Worm (Caenorhabditis elegans) whole organism, L1 larva: ENCODE measurements around the gene R09E10.13.

Experiments used
- C04F5.9 ChIP-seq: sonication (generic microtip); optimal IDR thresholded peaks from 2 replicates; lab custom pipeline; 2016; ENCODE audit warnings: missing genetic modification characterization, missing compliant biosample characterization
- C34B4.2 ChIP-seq: sonication (generic microtip); optimal IDR thresholded peaks from 2 replicates; lab custom pipeline; 2017; ENCODE audit warnings: mild to moderate bottlenecking, missing genetic modification characterization, missing compliant biosample characterization
- F16B12.6 ChIP-seq: fragments of 150-350 bp; optimal IDR thresholded peaks from 2 replicates; lab custom pipeline; 2014; ENCODE audit warnings: missing biosample characterization, missing genetic modification characterization
- Y116A8C.19 ChIP-seq: sonication (generic microtip); optimal IDR thresholded peaks from 2 replicates; lab custom pipeline; 2016; ENCODE audit warnings: missing compliant biosample characterization, missing genetic modification characterization, borderline replicate concordance
- alr-1 ChIP-seq: fragments of 200-800 bp; sonication (Bioruptor generic); optimal IDR thresholded peaks from 2 replicates; lab custom pipeline; 2018; ENCODE audit warnings: borderline replicate concordance, mild to moderate bottlenecking, missing genetic modification characterization, missing compliant biosample characterization
- aly-2 ChIP-seq: fragments of 150-350 bp; optimal IDR thresholded peaks from 2 replicates; lab custom pipeline; 2014; ENCODE audit warnings: missing biosample characterization, missing genetic modification characterization
- blmp-1 ChIP-seq: fragments of 150-350 bp; optimal IDR thresholded peaks from 2 replicates; lab custom pipeline; 2014; ENCODE audit warnings: missing biosample characterization, missing genetic modification characterization
- ceh-8 ChIP-seq: fragments of 200-800 bp; sonication (Bioruptor generic); optimal IDR thresholded peaks from 2 replicates; lab custom pipeline; 2018; ENCODE audit warnings: mild to moderate bottlenecking, missing genetic modification characterization, moderate library complexity, missing compliant biosample characterization
- ceh-90 ChIP-seq: sonication (generic microtip); optimal IDR thresholded peaks from 2 replicates; lab custom pipeline; 2016; ENCODE audit warnings: missing genetic modification characterization, missing compliant biosample characterization
- ces-1 ChIP-seq: fragments of 150-350 bp; optimal IDR thresholded peaks from 2 replicates; lab custom pipeline; 2014; ENCODE audit warnings: missing biosample characterization, missing genetic modification reagents, missing genetic modification characterization
- dpl-1 ChIP-seq, 3 experiments: fragments of 150-350 bp in 2 of 3; sonication (generic microtip) in 1 of 3; optimal IDR thresholded peaks; 2 replicates each; lab custom pipeline; 2014 to 2017; ENCODE audit warnings: missing biosample characterization in 3 of 3, missing genetic modification characterization in 3 of 3, missing genetic modification reagents in 3 of 3
- efl-1 ChIP-seq, 4 experiments: fragments of 150-350 bp; optimal IDR thresholded peaks in 3 of 4; peaks in 1 of 4; 1 replicate in 1 of 4; 2 replicates in 3 of 4; lab custom pipeline; 2014; ENCODE audit warnings: missing biosample characterization in 2 of 4, missing genetic modification characterization in 2 of 4, missing genetic modification reagents in 2 of 4
- efl-3 ChIP-seq: fragments of 200-800 bp; sonication (Bioruptor generic); optimal IDR thresholded peaks from 2 replicates; lab custom pipeline; 2018; ENCODE audit warnings: mild to moderate bottlenecking, missing genetic modification characterization, missing compliant biosample characterization
- egl-13 ChIP-seq: sonication (generic microtip); optimal IDR thresholded peaks from 2 replicates; lab custom pipeline; 2016; ENCODE audit warnings: missing genotype, missing genetic modification reagents, missing genetic modification characterization, missing compliant biosample characterization
- egl-27 ChIP-seq, 2 experiments: fragments of 150-350 bp in 1 of 2; sonication (generic microtip); optimal IDR thresholded peaks; 3 replicates each; lab custom pipeline; 2017 to 2018; ENCODE audit warnings: missing biosample characterization in 2 of 2, missing genetic modification characterization in 2 of 2, missing genetic modification reagents in 2 of 2
- elt-2 ChIP-seq: sonication (generic microtip); optimal IDR thresholded peaks from 2 replicates; lab custom pipeline; 2016; ENCODE audit warnings: missing genetic modification characterization, mild to moderate bottlenecking, inconsistent platforms, missing compliant biosample characterization, missing genetic modification reagents
- elt-3 ChIP-seq, 6 experiments: fragments of 150-350 bp in 1 of 6; sonication (generic microtip); optimal IDR thresholded peaks; 2 replicates each; lab custom pipeline; 2017 to 2018; ENCODE audit warnings: missing biosample characterization in 6 of 6, missing genetic modification characterization in 6 of 6, inconsistent platforms in 1 of 6
- fkh-8 ChIP-seq: sonication (generic microtip); optimal IDR thresholded peaks from 2 replicates; lab custom pipeline; 2016; ENCODE audit warnings: mild to moderate bottlenecking, missing genetic modification characterization, missing compliant biosample characterization
- grh-1 ChIP-seq: fragments of 200-800 bp; sonication (Bioruptor generic); IDR thresholded peaks from 2 replicates; pipeline ENCODE4 v1.3.6; 2022; ENCODE audit warnings: missing genetic modification reagents, missing genetic modification characterization, missing compliant biosample characterization
- hlh-17 ChIP-seq: fragments of 200-800 bp; sonication (Bioruptor generic); optimal IDR thresholded peaks from 2 replicates; lab custom pipeline; 2018; ENCODE audit warnings: missing genetic modification characterization, mild to moderate bottlenecking, missing compliant biosample characterization, moderate library complexity, borderline replicate concordance
- hlh-4 ChIP-seq: sonication (generic microtip); optimal IDR thresholded peaks from 2 replicates; lab custom pipeline; 2016; ENCODE audit warnings: mild to moderate bottlenecking, missing genetic modification characterization, missing compliant biosample characterization
- hpl-2 ChIP-seq: fragments of 150-350 bp; optimal IDR thresholded peaks from 2 replicates; lab custom pipeline; 2014; ENCODE audit warnings: missing biosample characterization, missing genetic modification reagents, missing genetic modification characterization
- irx-1 ChIP-seq: sonication (generic microtip); optimal IDR thresholded peaks from 2 replicates; lab custom pipeline; 2016; ENCODE audit warnings: missing genetic modification characterization, missing compliant biosample characterization
- isw-1 ChIP-seq: fragments of 200-800 bp; sonication (Bioruptor generic); IDR thresholded peaks from 2 replicates; pipeline ENCODE4 v1.3.6; 2022; ENCODE audit warnings: missing genetic modification characterization, missing compliant biosample characterization
- jun-1 ChIP-seq: fragments of 150-350 bp; optimal IDR thresholded peaks from 2 replicates; lab custom pipeline; 2014; ENCODE audit warnings: missing biosample characterization, missing genetic modification reagents, missing genetic modification characterization
- lin-13 ChIP-seq: fragments of 150-350 bp; optimal IDR thresholded peaks from 2 replicates; lab custom pipeline; 2014; ENCODE audit warnings: missing biosample characterization, missing genetic modification reagents, missing genetic modification characterization
- lin-14 ChIP-seq: fragments of 200-800 bp; sonication (Bioruptor generic); optimal IDR thresholded peaks from 2 replicates; lab custom pipeline; 2018; ENCODE audit warnings: mild to moderate bottlenecking, missing genetic modification characterization, moderate library complexity, missing compliant biosample characterization
- lin-15B ChIP-seq: fragments of 150-350 bp; sonication (generic microtip); optimal IDR thresholded peaks from 3 replicates; lab custom pipeline; 2014; ENCODE audit warnings: missing biosample characterization, missing genetic modification characterization
- lir-3 ChIP-seq: sonication (generic microtip); optimal IDR thresholded peaks from 2 replicates; lab custom pipeline; 2016; ENCODE audit warnings: mild to moderate bottlenecking, missing genetic modification characterization, moderate library complexity, missing compliant biosample characterization; ENCODE audit not compliant: poor library complexity
- mab-9 ChIP-seq: fragments of 200-800 bp; sonication (Bioruptor generic); IDR thresholded peaks from 2 replicates; pipeline ENCODE4 v1.3.6; 2022; ENCODE audit warnings: missing genetic modification reagents, missing genetic modification characterization, missing compliant biosample characterization
- mdl-1 ChIP-seq, 2 experiments: fragments of 150-350 bp; optimal IDR thresholded peaks; 2 replicates each; lab custom pipeline; 2014 to 2017; ENCODE audit warnings: missing biosample characterization in 2 of 2, missing genetic modification characterization in 2 of 2, inconsistent platforms in 1 of 2
- mef-2 ChIP-seq: fragments of 150-350 bp; optimal IDR thresholded peaks from 2 replicates; lab custom pipeline; 2014; ENCODE audit warnings: missing biosample characterization, missing genetic modification characterization
- mep-1 ChIP-seq: fragments of 150-350 bp; optimal IDR thresholded peaks from 2 replicates; lab custom pipeline; 2014; ENCODE audit warnings: missing biosample characterization, missing genetic modification characterization
- nhr-20 ChIP-seq: sonication (generic microtip); optimal IDR thresholded peaks from 2 replicates; lab custom pipeline; 2016; ENCODE audit warnings: mild to moderate bottlenecking, missing genetic modification characterization, missing compliant biosample characterization
- nhr-71 ChIP-seq: sonication (generic microtip); optimal IDR thresholded peaks from 2 replicates; lab custom pipeline; 2016; ENCODE audit warnings: mild to moderate bottlenecking, missing genetic modification characterization, moderate library complexity, missing compliant biosample characterization
- nhr-76 ChIP-seq: sonication (generic microtip); optimal IDR thresholded peaks from 2 replicates; lab custom pipeline; 2017; ENCODE audit warnings: missing biosample characterization, missing genetic modification characterization
- nhr-84 ChIP-seq: sonication (generic microtip); optimal IDR thresholded peaks from 2 replicates; lab custom pipeline; 2017; ENCODE audit warnings: missing biosample characterization, missing genetic modification characterization
- nhr-85 ChIP-seq: sonication (generic microtip); peaks from one replicate; lab custom pipeline; 2016; ENCODE audit warnings: missing genetic modification characterization, inconsistent platforms, missing compliant biosample characterization
- nhr-90 ChIP-seq: sonication (generic microtip); optimal IDR thresholded peaks from 2 replicates; lab custom pipeline; 2016; ENCODE audit warnings: mild to moderate bottlenecking, missing genetic modification characterization, missing compliant biosample characterization; ENCODE audit not compliant: poor library complexity
- pax-3 ChIP-seq: fragments of 200-800 bp; sonication (Bioruptor generic); optimal IDR thresholded peaks from 2 replicates; lab custom pipeline; 2018; ENCODE audit warnings: mild to moderate bottlenecking, missing genetic modification characterization, moderate library complexity, missing compliant biosample characterization
- pqm-1 ChIP-seq: sonication (generic microtip); optimal IDR thresholded peaks from 3 replicates; lab custom pipeline; 2017; ENCODE audit warnings: missing biosample characterization, missing genetic modification characterization
- sox-4 ChIP-seq: sonication (generic microtip); optimal IDR thresholded peaks from 2 replicates; lab custom pipeline; 2016; ENCODE audit warnings: missing genetic modification characterization, missing compliant biosample characterization
- sptf-1 ChIP-seq: fragments of 150-350 bp; optimal IDR thresholded peaks from 2 replicates; lab custom pipeline; 2014; ENCODE audit warnings: missing biosample characterization, missing genetic modification characterization
- sup-37 ChIP-seq: fragments of 200-800 bp; sonication (Bioruptor generic); optimal IDR thresholded peaks from 2 replicates; lab custom pipeline; 2018; ENCODE audit warnings: mild to moderate bottlenecking, missing genetic modification characterization, missing compliant biosample characterization
- swsn-7 ChIP-seq: sonication (generic microtip); optimal IDR thresholded peaks from 2 replicates; lab custom pipeline; 2016; ENCODE audit warnings: missing genetic modification characterization, missing compliant biosample characterization
- tbx-2 ChIP-seq: sonication (generic microtip); optimal IDR thresholded peaks from 2 replicates; lab custom pipeline; 2016; ENCODE audit warnings: missing genetic modification characterization, missing compliant biosample characterization
- unc-62 ChIP-seq: fragments of 150-350 bp; optimal IDR thresholded peaks from 2 replicates; lab custom pipeline; 2014; ENCODE audit warnings: missing biosample characterization, missing genetic modification reagents, missing genetic modification characterization
- vab-15 ChIP-seq: sonication (generic microtip); optimal IDR thresholded peaks from 2 replicates; lab custom pipeline; 2017; ENCODE audit warnings: missing genotype, mild to moderate bottlenecking, missing genetic modification characterization, missing compliant biosample characterization
- xbp-1 ChIP-seq: sonication (generic microtip); optimal IDR thresholded peaks from 2 replicates; lab custom pipeline; 2016; ENCODE audit warnings: missing genetic modification characterization, missing compliant biosample characterization
- zag-1 ChIP-seq: fragments of 150-350 bp; optimal IDR thresholded peaks from 2 replicates; lab custom pipeline; 2014; ENCODE audit warnings: missing biosample characterization, missing genetic modification characterization
- zip-4 ChIP-seq: fragments of 200-800 bp; sonication (Bioruptor generic); optimal IDR thresholded peaks from 2 replicates; lab custom pipeline; 2018; ENCODE audit warnings: mild to moderate bottlenecking, missing genetic modification characterization, moderate library complexity, missing compliant biosample characterization

The R09E10.13 gene

DNA sequence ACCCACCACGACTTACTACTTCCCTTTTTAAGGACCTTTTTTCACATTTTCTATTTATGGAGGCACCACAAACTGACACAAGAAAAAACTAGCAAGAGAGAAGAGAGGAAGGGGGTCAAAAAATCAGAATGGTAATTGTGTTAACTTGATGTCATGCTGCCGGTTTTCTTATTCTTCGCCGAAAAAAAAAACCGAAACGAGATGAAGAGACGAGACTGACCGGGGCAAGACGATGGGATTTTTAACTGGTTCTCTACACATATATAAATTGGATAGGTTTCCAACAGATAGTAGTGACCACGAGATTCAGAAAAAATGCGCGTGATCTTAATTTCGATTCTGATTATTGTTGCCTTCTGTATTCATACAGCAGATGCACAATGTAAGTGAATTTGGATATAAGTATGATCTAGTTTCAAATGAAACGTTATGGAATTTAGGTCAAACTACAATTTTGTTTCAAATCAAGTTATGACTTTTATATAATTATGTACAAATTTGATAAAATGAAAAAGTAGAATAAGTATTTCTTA is 21.1 kb downstream of the R09E10.13 start, which contains the start of gene Y43C5A.3 (continued):
- TF ChIP-seq mdl-1 (tag; optimal IDR thresholded peaks at IDR 0.05; lab: Kevin White, UChicago) (peak in 1 of 2 experiments; percentile 4), lin-15B (tag; lab: Kevin White, UChicago) (no peak), nhr-71 (tag; lab: Kevin White, UChicago) (peak; percentile 53), egl-13 (tag; lab: Kevin White, UChicago) (no peak), efl-3 (GFP tag; lab: Kevin White, UChicago) (no peak), nhr-90 (tag; lab: Kevin White, UChicago) (no peak), hlh-4 (no peak), hpl-2 (GFP tag; lab: Kevin White, UChicago) (no peak), nhr-20 (peak; percentile 57), isw-1 (no peak), nhr-84 (tag; lab: Kevin White, UChicago) (no peak), grh-1 (GFP tag; lab: Robert Waterston, UW) (no peak), pax-3 (no peak), sox-4 (tag; lab: Kevin White, UChicago) (no peak), fkh-8 (no peak), zag-1 (tag; lab: Kevin White, UChicago) (no peak), unc-62 (GFP tag; lab: Kevin White, UChicago) (no peak), nhr-76 (tag; lab: Kevin White, UChicago) (no peak), xbp-1 (tag; lab: Kevin White, UChicago) (no peak), lin-13 (GFP tag; lab: Kevin White, UChicago) (no peak), C34B4.2 (tag; lab: Kevin White, UChicago) (no peak), swsn-7 (no peak), aly-2 (tag; lab: Kevin White, UChicago) (no peak), C04F5.9 (tag; lab: Kevin White, UChicago) (no peak), mab-9 (GFP tag; lab: Robert Waterston, UW) (no peak), ceh-90 (tag; lab: Kevin White, UChicago) (no peak), sup-37 (GFP tag; lab: Kevin White, UChicago) (no peak), elt-2 (tag; lab: Kevin White, UChicago) (no peak), pqm-1 (tag; lab: Kevin White, UChicago) (no peak), blmp-1 (tag; lab: Kevin White, UChicago) (peak; percentile 69), lin-14 (GFP tag; lab: Kevin White, UChicago) (peak; percentile 56), efl-1 (optimal IDR thresholded peaks at IDR 0.05; lab: Kevin White, UChicago) (no peak), efl-1 (GFP tag; optimal IDR thresholded peaks at IDR 0.05 in 1 of 2; lab: Kevin White, UChicago) (peak in 1 of 2 experiments; percentile 82), hlh-17 (GFP tag; lab: Kevin White, UChicago) (no peak), jun-1 (no peak), mef-2 (tag; lab: Kevin White, UChicago) (no peak), F16B12.6 (no peak), nhr-85 (peak; percentile 70), irx-1 (tag; lab: Kevin White, UChicago) (no peak), tbx-2 (tag; lab: Kevin White, UChicago) (peak; percentile 11), zip-4 (GFP tag; lab: Kevin White, UChicago) (no peak), mep-1 (tag; lab: Kevin White, UChicago) (no peak), ces-1 (no peak), elt-3 (tag; optimal IDR thresholded peaks at IDR 0.05; lab: Kevin White, UChicago) (peak in 1 of 6 experiments; percentile 67), vab-15 (no peak), lir-3 (no peak), ceh-8 (GFP tag; lab: Kevin White, UChicago) (no peak), sptf-1 (tag; lab: Kevin White, UChicago) (no peak), Y116A8C.19 (tag; lab: Kevin White, UChicago) (no peak), dpl-1 (GFP tag; optimal IDR thresholded peaks at IDR 0.05; lab: Kevin White, UChicago) (no peak), egl-27 (tag; optimal IDR thresholded peaks at IDR 0.05; lab: Kevin White, UChicago) (no peak), alr-1 (tag; lab: Kevin White, UChicago) (no peak)
- TF ChIP-seq, all 84 proteins: peak for 12
